Fruit fly (Drosophila melanogaster): ENCODE data around the gene Fer1.

Gene Fer1

DNA sequence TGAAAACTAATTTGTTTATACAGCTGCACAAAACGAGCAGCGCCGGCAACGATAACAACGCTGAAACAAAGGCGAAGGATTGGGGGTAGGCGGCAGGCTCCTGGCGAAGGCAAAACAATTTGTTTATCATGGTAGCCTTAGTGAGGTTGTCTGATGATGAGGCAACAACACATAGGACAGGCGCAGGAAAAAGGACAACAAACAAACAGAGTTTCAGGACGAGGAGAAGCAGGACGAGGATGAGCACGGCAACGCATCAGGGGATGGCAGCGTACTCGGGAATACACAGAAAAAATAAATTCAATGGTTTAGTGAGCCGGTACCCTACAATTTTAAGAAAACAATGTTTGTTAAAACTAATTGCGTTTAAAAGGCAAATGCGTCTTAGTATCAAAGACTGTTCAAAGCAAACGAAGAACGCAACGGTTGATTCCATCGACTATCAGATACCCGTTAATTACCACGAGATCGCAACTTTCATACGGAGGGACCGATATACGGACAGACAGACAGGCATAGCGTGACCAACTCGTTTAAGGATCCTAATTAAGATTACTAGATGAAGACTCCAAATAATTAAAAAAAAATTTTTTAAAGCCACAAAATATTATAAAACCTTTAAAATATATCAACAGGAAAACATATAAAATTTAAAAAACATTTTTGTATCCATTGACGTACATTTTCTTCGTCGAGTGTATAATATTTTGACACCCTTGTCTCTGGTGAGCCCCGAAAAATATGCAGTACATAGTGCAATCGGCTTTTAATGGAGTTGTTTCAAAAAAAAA, 1.1 kb upstream of the Fer1 start (continued):
- no peak for TF ChIP-seq Chrac-16 (GFP tag; optimal IDR thresholded peaks at IDR 0.05)
- TF ChIP-seq CG12659 (GFP tag; optimal IDR thresholded peaks at IDR 0.05), result no peak
- TF ChIP-seq CG14710 (tag; optimal IDR thresholded peaks at IDR 0.05), result peak; percentile 40
- TF ChIP-seq CG12104 (GFP tag; optimal IDR thresholded peaks at IDR 0.05), result no peak
- no peak for TF ChIP-seq gfzf (GFP tag; optimal IDR thresholded peaks at IDR 0.05)
- no peak for TF ChIP-seq CG6813 (GFP tag; optimal IDR thresholded peaks at IDR 0.05)
- TF ChIP-seq sens (GFP tag), result peak; percentile 80
- no peak for TF ChIP-seq CG10209 (GFP tag; optimal IDR thresholded peaks at IDR 0.05)
- TF ChIP-seq nmo (GFP tag; optimal IDR thresholded peaks at IDR 0.05), result no peak
- no peak for TF ChIP-seq CG5180 (GFP tag; optimal IDR thresholded peaks at IDR 0.05)
- TF ChIP-seq CG4404 (GFP tag; IDR thresholded peaks at IDR 0.05), result no peak; the same call in 1 of the 2 replicates
- no peak for TF ChIP-seq Taf1 (GFP tag; IDR thresholded peaks at IDR 0.05)
- no peak for TF ChIP-seq CG8944 (GFP tag; optimal IDR thresholded peaks at IDR 0.05)
- TF ChIP-seq Ets65A (GFP tag), result peak; percentile 56
- TF ChIP-seq Mad (GFP tag; optimal IDR thresholded peaks at IDR 0.05), result no peak
- no peak for TF ChIP-seq ken (GFP tag; IDR thresholded peaks at IDR 0.05)
- no peak for TF ChIP-seq CG3407 (GFP tag; optimal IDR thresholded peaks at IDR 0.05)
- TF ChIP-seq CG2889 (GFP tag; IDR thresholded peaks at IDR 0.05), result no peak
- no peak for TF ChIP-seq CG17328 (GFP tag; IDR thresholded peaks at IDR 0.05)
- TF ChIP-seq CG4707 (GFP tag; optimal IDR thresholded peaks at IDR 0.05), result no peak
- peak; percentile 3 for TF ChIP-seq Ssrp (tag; optimal IDR thresholded peaks at IDR 0.05)
- peak; percentile 54 for TF ChIP-seq CG18262 (tag; optimal IDR thresholded peaks at IDR 0.05)
- TF ChIP-seq Hsf (GFP tag; optimal IDR thresholded peaks at IDR 0.05), result peak; percentile 16
- no peak for TF ChIP-seq Usf (GFP tag; optimal IDR thresholded peaks at IDR 0.05)
- no peak for TF ChIP-seq CG3838 (GFP tag; optimal IDR thresholded peaks at IDR 0.05)
- no peak for TF ChIP-seq CG12219 (GFP tag; optimal IDR thresholded peaks at IDR 0.05)
- no peak for TF ChIP-seq Sox100B (GFP tag; optimal IDR thresholded peaks at IDR 0.05)
- TF ChIP-seq Rfx (GFP tag; IDR thresholded peaks at IDR 0.05), result no peak
- TF ChIP-seq shn (GFP tag; optimal IDR thresholded peaks at IDR 0.05), result no peak
- no peak for TF ChIP-seq Rx (GFP tag; IDR thresholded peaks at IDR 0.05)
- no peak for TF ChIP-seq CG14050 (GFP tag; IDR thresholded peaks at IDR 0.05)
- no peak for TF ChIP-seq Elba2 (GFP tag; optimal IDR thresholded peaks at IDR 0.05)
- no peak for TF ChIP-seq Dll (GFP tag; IDR thresholded peaks at IDR 0.05; ENCODE audit: partially characterized antibody)
- no peak for TF ChIP-seq crp (GFP tag; optimal IDR thresholded peaks at IDR 0.05)
- TF ChIP-seq Hr3 (GFP tag; optimal IDR thresholded peaks at IDR 0.05), result no peak
- TF ChIP-seq ato (GFP tag; IDR thresholded peaks at IDR 0.05; ENCODE audit: partially characterized antibody), result no peak
- TF ChIP-seq pros (GFP tag; optimal IDR thresholded peaks at IDR 0.05), result peak; percentile 6
- no peak for TF ChIP-seq CG8388 (GFP tag; optimal IDR thresholded peaks at IDR 0.05)
- TF ChIP-seq bcd (GFP tag; optimal IDR thresholded peaks at IDR 0.05), result no peak
- TF ChIP-seq CG1024 (GFP tag; IDR thresholded peaks at IDR 0.05), result no peak
- no peak for TF ChIP-seq Dad (GFP tag; optimal IDR thresholded peaks at IDR 0.05)
- no peak for TF ChIP-seq pho (GFP tag; optimal IDR thresholded peaks at IDR 0.05)
- no peak for TF ChIP-seq dm (GFP tag; optimal IDR thresholded peaks at IDR 0.05)
- TF ChIP-seq CG11696 (GFP tag; IDR thresholded peaks at IDR 0.05), result no peak
- TF ChIP-seq Bteb2 (GFP tag; optimal IDR thresholded peaks at IDR 0.05), result no peak
- TF ChIP-seq gsb (GFP tag; IDR thresholded peaks at IDR 0.05), result no peak
- TF ChIP-seq CG11398 (GFP tag; optimal IDR thresholded peaks at IDR 0.05), result no peak
- TF ChIP-seq CG6689 (GFP tag; IDR thresholded peaks at IDR 0.05), result 0 out of 2 replicates have a peak, but pooled peaks have one; percentile 18
- TF ChIP-seq corto (GFP tag; optimal IDR thresholded peaks at IDR 0.05), result no peak
- no peak for TF ChIP-seq jumu (GFP tag; optimal IDR thresholded peaks at IDR 0.05)

Measured in whole organism, embryonic.